Fruit fly (Drosophila melanogaster): ENCODE results near the gene CG33116.

Gene CG33116

dm6 chr2L:19517154-19517814, 16.0 kb upstream of the CG33116 start, which contains the start of gene Hasp (continued):
- TF ChIP-seq Abd-B (GFP tag; optimal IDR thresholded peaks at IDR 0.05) (peak; percentile 41), CG6813 (GFP tag; optimal IDR thresholded peaks at IDR 0.05) (peak; percentile 12), ATbp (GFP tag; optimal IDR thresholded peaks at IDR 0.05) (peak; percentile 44), grau (tag; optimal IDR thresholded peaks at IDR 0.05) (peak; percentile 66), CG6765 (GFP tag; optimal IDR thresholded peaks at IDR 0.05) (no peak)

dm6 chr2L:19518636-19519086, 14.6 kb upstream of the CG33116 start, which contains the start of gene CG10132:
TSS of gene CG10132 (plus strand) at chr2L:19518824.
- TF ChIP-seq abd-A (tag; optimal IDR thresholded peaks at IDR 0.05) (no peak), CG9215 (GFP tag; IDR thresholded peaks at IDR 0.05) (no peak), unpg (GFP tag; optimal IDR thresholded peaks at IDR 0.05) (no peak), CG3726 (GFP tag; IDR thresholded peaks at IDR 0.05) (no peak), CG1647 (GFP tag; optimal IDR thresholded peaks at IDR 0.05) (no peak), CG7786 (GFP tag; optimal IDR thresholded peaks at IDR 0.05) (no peak), Oli (tag; optimal IDR thresholded peaks at IDR 0.05) (no peak), disco-r (GFP tag; optimal IDR thresholded peaks at IDR 0.05) (no peak), zfh2 (GFP tag; optimal IDR thresholded peaks at IDR 0.05) (no peak), nau (GFP tag; optimal IDR thresholded peaks at IDR 0.05) (no peak), CG31365 (tag; optimal IDR thresholded peaks at IDR 0.05) (no peak), Dll (GFP tag; IDR thresholded peaks at IDR 0.05; ENCODE audit: partially characterized antibody) (peak; percentile 53; the same call in 1 of the 4 replicates), Deaf1 (tag; optimal IDR thresholded peaks at IDR 0.05) (peak; percentile 85), CG9876 (GFP tag; optimal IDR thresholded peaks at IDR 0.05) (no peak), CG34224 (GFP tag; IDR thresholded peaks at IDR 0.05; ENCODE audit: partially characterized antibody) (peak; percentile 59; the same call in 2 of the 3 replicates), Dip2 (GFP tag; IDR thresholded peaks at IDR 0.05) (no peak), HHEX (GFP tag; optimal IDR thresholded peaks at IDR 0.05) (no peak), Drgx (GFP tag; IDR thresholded peaks at IDR 0.05) (0 out of 2 replicates have a peak, but pooled peaks have one; percentile 14), CG10543 (GFP tag; optimal IDR thresholded peaks at IDR 0.05) (peak; percentile 5), knrl (GFP tag; IDR thresholded peaks at IDR 0.05; ENCODE audit: partially characterized antibody) (no peak), CTCF (GFP tag; optimal IDR thresholded peaks at IDR 0.05) (peak; percentile 73), dan (GFP tag; IDR thresholded peaks at IDR 0.05) (no peak), CG4328 (GFP tag; optimal IDR thresholded peaks at IDR 0.05) (no peak), Opbp (GFP tag; IDR thresholded peaks at IDR 0.05; ENCODE audit: partially characterized antibody) (0 out of 3 replicates have a peak, but pooled peaks have one; percentile 13), fru (optimal IDR thresholded peaks at IDR 0.05) (no peak), Neu2 (GFP tag; optimal IDR thresholded peaks at IDR 0.05; ENCODE audit: borderline replicate concordance) (no peak), phol (tag; optimal IDR thresholded peaks at IDR 0.05) (no peak), corto (GFP tag; optimal IDR thresholded peaks at IDR 0.05) (no peak), hb (GFP tag; IDR thresholded peaks at IDR 0.05; ENCODE audit: partially characterized antibody) (peak; percentile 67; the same call in 1 of the 3 replicates), CG2116 (GFP tag; optimal IDR thresholded peaks at IDR 0.05) (peak; percentile 21), Bgb (GFP tag; IDR thresholded peaks at IDR 0.05; ENCODE audit: partially characterized antibody) (peak; percentile 41; the same call in 1 of the 2 replicates), CG7357 (GFP tag; IDR thresholded peaks at IDR 0.05) (no peak), CG17802 (tag; optimal IDR thresholded peaks at IDR 0.05) (no peak), onecut (GFP tag; IDR thresholded peaks at IDR 0.05) (0 out of 2 replicates have a peak, but pooled peaks have one; percentile 6), TFAM (GFP tag; optimal IDR thresholded peaks at IDR 0.05) (no peak), fd3F (GFP tag; optimal IDR thresholded peaks at IDR 0.05) (no peak), CG1832 (GFP tag; optimal IDR thresholded peaks at IDR 0.05) (no peak), CG12769 (tag; optimal IDR thresholded peaks at IDR 0.05) (no peak), CG13894 (tag; optimal IDR thresholded peaks at IDR 0.05) (no peak), Bdp1 (GFP tag; optimal IDR thresholded peaks at IDR 0.05) (no peak), Adf1 (GFP tag; IDR thresholded peaks at IDR 0.05) (no peak), vnd (GFP tag; IDR thresholded peaks at IDR 0.05; ENCODE audit: partially characterized antibody) (peak; percentile 58; the same call in 1 of the 3 replicates)
